Fruit fly (Drosophila melanogaster): Measurements from ENCODE around the gene CG7824.

- no peak for TF ChIP-seq CG4820 (GFP tag; optimal IDR thresholded peaks at IDR 0.05)
- no peak for TF ChIP-seq sim (GFP tag; IDR thresholded peaks at IDR 0.05)
- TF ChIP-seq ro (GFP tag; IDR thresholded peaks at IDR 0.05): no peak
- TF ChIP-seq CG17359 (tag; optimal IDR thresholded peaks at IDR 0.05): no peak
- TF ChIP-seq nom (GFP tag; optimal IDR thresholded peaks at IDR 0.05): no peak
- TF ChIP-seq jumu (GFP tag; optimal IDR thresholded peaks at IDR 0.05): no peak
Observed at dm6 chr3R:29858806-29859205, at the start of gene CG7824.
